Worm (Caenorhabditis elegans) whole organism, late embryonic: Measurements from ENCODE around the gene memi-2.

Experiments
- C38D4.7 ChIP-seq: fragments of 200-800 bp; sonication (Bioruptor generic); optimal IDR thresholded peaks from 2 replicates; lab custom pipeline; 2018; ENCODE audit warnings: mild to moderate bottlenecking, missing genetic modification characterization, moderate library complexity, missing compliant biosample characterization
- K02D7.2 ChIP-seq: sonication (generic microtip); optimal IDR thresholded peaks from 2 replicates; lab custom pipeline; 2017; ENCODE audit warnings: mild to moderate bottlenecking, missing genetic modification characterization, missing compliant biosample characterization
- K09A11.1 ChIP-seq: sonication (generic microtip); optimal IDR thresholded peaks from 2 replicates; lab custom pipeline; 2017; ENCODE audit warnings: antibody characterized with exemption, mild to moderate bottlenecking, missing genetic modification characterization, missing compliant biosample characterization; ENCODE audit not compliant: insufficient read depth
- T23F11.4 ChIP-seq: fragments of 200-800 bp; sonication (Bioruptor generic); optimal IDR thresholded peaks from 2 replicates; lab custom pipeline; 2018; ENCODE audit warnings: mild to moderate bottlenecking, missing genetic modification characterization, missing compliant biosample characterization
- Y22D7AL.16 ChIP-seq: sonication (generic microtip); optimal IDR thresholded peaks from 2 replicates; lab custom pipeline; 2016; ENCODE audit warnings: missing genetic modification characterization, missing compliant biosample characterization
- ceh-14 ChIP-seq: sonication (generic microtip); optimal IDR thresholded peaks from 2 replicates; lab custom pipeline; 2016; ENCODE audit warnings: missing genotype, missing genetic modification characterization, missing compliant biosample characterization
- ceh-18 ChIP-seq: sonication (generic microtip); optimal IDR thresholded peaks from 2 replicates; lab custom pipeline; 2016; ENCODE audit warnings: missing genetic modification characterization, missing compliant biosample characterization
- ceh-22 ChIP-seq: sonication (generic microtip); optimal IDR thresholded peaks from 2 replicates; lab custom pipeline; 2017; ENCODE audit warnings: missing biosample characterization, missing genetic modification characterization
- ceh-31 ChIP-seq: sonication (generic microtip); optimal IDR thresholded peaks from 2 replicates; lab custom pipeline; 2016; ENCODE audit warnings: missing genetic modification characterization, missing compliant biosample characterization
- ceh-34 ChIP-seq: sonication (generic microtip); optimal IDR thresholded peaks from 2 replicates; lab custom pipeline; 2016; ENCODE audit warnings: mild to moderate bottlenecking, missing genetic modification characterization, missing compliant biosample characterization
- ceh-45 ChIP-seq: fragments of 200-800 bp; sonication (Bioruptor generic); IDR thresholded peaks from 2 replicates; pipeline ENCODE4 v1.3.6; 2022; ENCODE audit warnings: missing genetic modification reagents, missing genetic modification characterization, missing compliant biosample characterization
- ceh-48 ChIP-seq: sonication (generic microtip); optimal IDR thresholded peaks from 2 replicates; lab custom pipeline; 2016; ENCODE audit warnings: missing genetic modification characterization, inconsistent platforms, missing compliant biosample characterization
- ceh-6 ChIP-seq: fragments of 200-800 bp; sonication (Bioruptor generic); optimal IDR thresholded peaks from 2 replicates; lab custom pipeline; 2018; ENCODE audit warnings: mild to moderate bottlenecking, missing genetic modification characterization, missing compliant biosample characterization
- ceh-9 ChIP-seq: sonication (generic microtip); optimal IDR thresholded peaks from 2 replicates; lab custom pipeline; 2016; ENCODE audit warnings: mild to moderate bottlenecking, missing genetic modification characterization, inconsistent platforms, missing compliant biosample characterization
- che-1 ChIP-seq: sonication (generic microtip); optimal IDR thresholded peaks from 2 replicates; lab custom pipeline; 2016; ENCODE audit warnings: mild to moderate bottlenecking, missing genetic modification characterization, missing compliant biosample characterization
- dve-1 ChIP-seq: sonication (generic microtip); optimal IDR thresholded peaks from 2 replicates; lab custom pipeline; 2017; ENCODE audit warnings: antibody characterized with exemption, mild to moderate bottlenecking, missing genetic modification characterization, missing compliant biosample characterization
- elt-4 ChIP-seq: sonication (generic microtip); optimal IDR thresholded peaks from 2 replicates; lab custom pipeline; 2016; ENCODE audit warnings: missing genetic modification characterization, missing compliant biosample characterization
- ets-4 ChIP-seq: sonication (generic microtip); optimal IDR thresholded peaks from 2 replicates; lab custom pipeline; 2016; ENCODE audit warnings: missing genetic modification characterization, missing compliant biosample characterization
- fkh-6 ChIP-seq: sonication (generic microtip); optimal IDR thresholded peaks from 2 replicates; lab custom pipeline; 2016; ENCODE audit warnings: missing genetic modification characterization, missing compliant biosample characterization
- hlh-13 ChIP-seq: fragments of 200-800 bp; sonication (Bioruptor generic); optimal IDR thresholded peaks from 2 replicates; lab custom pipeline; 2018; ENCODE audit warnings: mild to moderate bottlenecking, missing genetic modification characterization, missing compliant biosample characterization
- hlh-15 ChIP-seq: sonication (generic microtip); optimal IDR thresholded peaks from 2 replicates; lab custom pipeline; 2016; ENCODE audit warnings: missing genetic modification characterization, missing compliant biosample characterization
- hlh-30 ChIP-seq: sonication (generic microtip); optimal IDR thresholded peaks from 2 replicates; lab custom pipeline; 2017; ENCODE audit warnings: antibody characterized with exemption, missing genetic modification characterization, missing compliant biosample characterization; ENCODE audit not compliant: insufficient read depth
- hlh-8 ChIP-seq: sonication (generic microtip); optimal IDR thresholded peaks from 2 replicates; lab custom pipeline; 2016; ENCODE audit warnings: missing genotype, missing genetic modification characterization, missing compliant biosample characterization
- lim-6 ChIP-seq: sonication (generic microtip); optimal IDR thresholded peaks from 2 replicates; lab custom pipeline; 2016; ENCODE audit warnings: missing genetic modification characterization, missing compliant biosample characterization
- nfya-1 ChIP-seq: sonication (generic microtip); optimal IDR thresholded peaks from 2 replicates; lab custom pipeline; 2017; ENCODE audit warnings: missing genetic modification characterization, mild to moderate bottlenecking, missing compliant biosample characterization, antibody characterized with exemption, moderate library complexity
- nhr-232 ChIP-seq: sonication (generic microtip); optimal IDR thresholded peaks from 2 replicates; lab custom pipeline; 2016; ENCODE audit warnings: missing genetic modification characterization, missing compliant biosample characterization
- npax-4 ChIP-seq: sonication (generic microtip); optimal IDR thresholded peaks from 2 replicates; lab custom pipeline; 2016; ENCODE audit warnings: missing genetic modification characterization, missing compliant biosample characterization
- odd-2 ChIP-seq: sonication (generic microtip); optimal IDR thresholded peaks from 2 replicates; lab custom pipeline; 2017; ENCODE audit warnings: antibody characterized with exemption, mild to moderate bottlenecking, missing genetic modification characterization, missing compliant biosample characterization
- rnt-1 ChIP-seq: sonication (generic microtip); optimal IDR thresholded peaks from 2 replicates; lab custom pipeline; 2016; ENCODE audit warnings: missing genetic modification characterization, missing compliant biosample characterization
- sdc-2 ChIP-seq: sonication (generic microtip); optimal IDR thresholded peaks from 2 replicates; lab custom pipeline; 2016; ENCODE audit warnings: missing genotype, missing genetic modification characterization, missing compliant biosample characterization
- sox-2 ChIP-seq: fragments of 200-800 bp; sonication (Bioruptor generic); IDR thresholded peaks from 2 replicates; pipeline ENCODE4 v1.3.6; 2022; ENCODE audit warnings: missing genetic modification reagents, missing genetic modification characterization, missing compliant biosample characterization
- sox-4 ChIP-seq: sonication (generic microtip); optimal IDR thresholded peaks from 2 replicates; lab custom pipeline; 2017; ENCODE audit warnings: mild to moderate bottlenecking, missing genetic modification characterization, inconsistent platforms, missing compliant biosample characterization
- tbx-2 ChIP-seq: sonication (generic microtip); optimal IDR thresholded peaks from 2 replicates; lab custom pipeline; 2016; ENCODE audit warnings: missing genetic modification characterization, missing compliant biosample characterization
- ttx-3 ChIP-seq: sonication (generic microtip); optimal IDR thresholded peaks from 2 replicates; lab custom pipeline; 2016; ENCODE audit warnings: missing genetic modification reagents, missing genetic modification characterization, missing compliant biosample characterization
- unc-42 ChIP-seq: sonication (generic microtip); optimal IDR thresholded peaks from 2 replicates; lab custom pipeline; 2016; ENCODE audit warnings: missing genotype, missing genetic modification characterization, missing compliant biosample characterization
- unc-86 ChIP-seq: sonication (generic microtip); optimal IDR thresholded peaks from 2 replicates; lab custom pipeline; 2016; ENCODE audit warnings: missing genetic modification characterization, missing compliant biosample characterization
- ztf-16 ChIP-seq: sonication (generic microtip); optimal IDR thresholded peaks from 2 replicates; lab custom pipeline; 2017; ENCODE audit warnings: missing genetic modification characterization, missing compliant biosample characterization

Gene memi-2

ce11 chrIV:13386043-13386442, 14.3 kb downstream of the memi-2 start, which contains the start of the genes Y62E10A.20, Y62E10A.23 and mdt-9 (continued):
- TF ChIP-seq unc-86 (tag; lab: Kevin White, UChicago) (peak; percentile 55), ceh-22 (tag; lab: Kevin White, UChicago) (no peak), C38D4.7 (GFP tag; lab: Kevin White, UChicago) (peak; percentile 57), unc-42 (tag; lab: Kevin White, UChicago) (peak; percentile 89), hlh-15 (tag; lab: Kevin White, UChicago) (peak; percentile 49), T23F11.4 (GFP tag; lab: Kevin White, UChicago) (peak; percentile 66), fkh-6 (peak; percentile 29), hlh-8 (tag; lab: Kevin White, UChicago) (peak; percentile 60), odd-2 (tag; lab: Kevin White, UChicago) (peak; percentile 25), ceh-14 (tag; lab: Kevin White, UChicago) (peak; percentile 88), ceh-18 (tag; lab: Kevin White, UChicago) (peak; percentile 46), ceh-6 (GFP tag; lab: Kevin White, UChicago) (peak; percentile 58), ceh-45 (0 out of 2 replicates have a peak, but pooled peaks have one; percentile 52), lim-6 (tag; lab: Kevin White, UChicago) (no peak), ceh-31 (tag; lab: Kevin White, UChicago) (peak; percentile 87), sox-2 (peak; percentile 15; the same call in 1 of the 2 replicates), K09A11.1 (tag; lab: Kevin White, UChicago) (peak; percentile 77), hlh-13 (no peak), sdc-2 (tag; lab: Kevin White, UChicago) (no peak), elt-4 (tag; lab: Kevin White, UChicago) (no peak), ceh-34 (tag; lab: Kevin White, UChicago) (peak; percentile 67), hlh-30 (tag; lab: Kevin White, UChicago) (peak; percentile 2)

ce11 chrIV:13383763-13384436, 16.4 kb downstream of the memi-2 start, which contains the start of gene rab-19:
TSS of gene rab-19 (minus strand) at chrIV:13384386.
- TF ChIP-seq rnt-1 (tag; lab: Kevin White, UChicago), result no peak
- peak; percentile 28 for TF ChIP-seq ceh-31 (tag; lab: Kevin White, UChicago)
- peak; percentile 72 for TF ChIP-seq ceh-48 (tag; lab: Kevin White, UChicago)
- peak; percentile 71 for TF ChIP-seq unc-42 (tag; lab: Kevin White, UChicago)
- TF ChIP-seq che-1 (tag; lab: Kevin White, UChicago), result no peak

ce11 chrIV:13381823-13382222, 18.5 kb downstream of the memi-2 start, which contains the start of gene emc-3:
TSS of gene emc-3 (minus strand) at chrIV:13381923.
- TF ChIP-seq ceh-45 (no peak), dve-1 (tag; lab: Kevin White, UChicago) (no peak), ceh-22 (tag; lab: Kevin White, UChicago) (no peak), sox-4 (tag; lab: Kevin White, UChicago) (no peak), npax-4 (tag; lab: Kevin White, UChicago) (no peak), hlh-8 (tag; lab: Kevin White, UChicago) (no peak), nhr-232 (no peak), C38D4.7 (GFP tag; lab: Kevin White, UChicago) (no peak), ceh-9 (no peak), T23F11.4 (GFP tag; lab: Kevin White, UChicago) (no peak), tbx-2 (tag; lab: Kevin White, UChicago) (no peak)
- TF ChIP-seq, all 69 proteins: peak for 0

- TF ChIP-seq ceh-34 (tag; lab: Kevin White, UChicago) (no peak), K02D7.2 (tag; lab: Kevin White, UChicago) (no peak), Y22D7AL.16 (tag; lab: Kevin White, UChicago) (no peak), nfya-1 (no peak), sox-2 (no peak), ztf-16 (tag; lab: Kevin White, UChicago) (no peak), ceh-9 (no peak), ceh-31 (tag; lab: Kevin White, UChicago) (no peak), ttx-3 (tag; lab: Kevin White, UChicago) (no peak), elt-4 (tag; lab: Kevin White, UChicago) (no peak), ceh-45 (no peak), hlh-8 (tag; lab: Kevin White, UChicago) (no peak), ceh-22 (tag; lab: Kevin White, UChicago) (no peak), ets-4 (tag; lab: Kevin White, UChicago) (no peak)
These were observed 19.8 kb downstream of the memi-2 start for ce11 chrIV:13380506-13380905.
